Worm (Caenorhabditis elegans) whole organism, midembryonic: ENCODE results near the gene pudl-1.

ENCODE experiments used
- T22C8.4 ChIP-seq: fragments of 200-800 bp; sonication (Bioruptor generic); IDR thresholded peaks from 2 replicates; pipeline ENCODE4 v1.3.6; 2022; ENCODE audit warnings: missing genetic modification characterization, missing compliant biosample characterization
- flt-1 ChIP-seq: fragments of 200-800 bp; sonication (Bioruptor generic); IDR thresholded peaks from 2 replicates; pipeline ENCODE4 v1.3.6; 2022; ENCODE audit warnings: missing genetic modification characterization, missing compliant biosample characterization

- TF ChIP-seq flt-1 (GFP tag; lab: Robert Waterston, UW) (no peak), T22C8.4 (GFP tag; lab: Robert Waterston, UW) (no peak)
Measured at ce11 chrIV:2843882-2844281, 11.2 kb downstream of the pudl-1 start, which contains the start of gene Y54G2A.15.
